Fruit fly (Drosophila melanogaster) whole organism, embryonic: ENCODE results near the gene PGAP1.

Experiments used
- Ada2b ChIP-seq: fragments of 200-800 bp; sonication (Bioruptor generic); IDR thresholded peaks from 2 replicates; pipeline ENCODE4 v1.3.6; 2022; ENCODE audit warnings: missing biosample characterization, missing genetic modification characterization
- Adf1 ChIP-seq: fragments of 200-800 bp; sonication (Bioruptor generic); IDR thresholded peaks from 2 replicates; pipeline ENCODE4 v1.3.6; 2022; ENCODE audit warnings: missing biosample characterization, missing genetic modification characterization
- Bgb ChIP-seq: fragments of 200-800 bp; sonication (Bioruptor generic); IDR thresholded peaks from 2 replicates; pipeline ENCODE4 v1.3.6; 2022; ENCODE audit warnings: missing biosample characterization, missing genetic modification characterization; ENCODE audit not compliant: partially characterized antibody
- CG10147 ChIP-seq: fragments of 200-800 bp; sonication (Bioruptor generic); optimal IDR thresholded peaks from 2 replicates; lab custom pipeline; 2019; ENCODE audit warnings: missing biosample characterization, mild to moderate bottlenecking, missing genetic modification characterization, moderate library complexity
- CG10565 ChIP-seq: fragments of 200-800 bp; sonication (Bioruptor generic); optimal IDR thresholded peaks from 3 replicates; lab custom pipeline; 2016; ENCODE audit warnings: missing biosample characterization, mild to moderate bottlenecking, missing genetic modification characterization
- CG12659 ChIP-seq: fragments of 200-800 bp; sonication (Bioruptor generic); optimal IDR thresholded peaks from 3 replicates; lab custom pipeline; 2017; ENCODE audit warnings: mild to moderate bottlenecking, missing biosample characterization, missing genetic modification reagents, missing genetic modification characterization
- CG13775 ChIP-seq: fragments of 200-800 bp; sonication (Bioruptor generic); optimal IDR thresholded peaks from 3 replicates; lab custom pipeline; 2017; ENCODE audit warnings: missing biosample characterization, mild to moderate bottlenecking, missing genetic modification characterization
- CG15011 ChIP-seq: fragments of 200-800 bp; sonication (Bioruptor generic); optimal IDR thresholded peaks from 3 replicates; lab custom pipeline; 2018; ENCODE audit warnings: missing biosample characterization, mild to moderate bottlenecking, missing genetic modification characterization
- CG15479 ChIP-seq: fragments of 200-800 bp; sonication (Bioruptor generic); optimal IDR thresholded peaks from 3 replicates; lab custom pipeline; 2019; ENCODE audit warnings: missing biosample characterization, mild to moderate bottlenecking, missing genetic modification characterization, moderate library complexity
- CG15514 ChIP-seq: fragments of 200-800 bp; sonication (Bioruptor generic); optimal IDR thresholded peaks from 3 replicates; lab custom pipeline; 2017; ENCODE audit warnings: missing biosample characterization, missing genetic modification characterization, mild to moderate bottlenecking, moderate library complexity, missing genetic modification reagents
- CG17802 ChIP-seq: fragments of 200-800 bp; sonication (Bioruptor generic); optimal IDR thresholded peaks from 2 replicates; lab custom pipeline; 2018; ENCODE audit warnings: missing biosample characterization, mild to moderate bottlenecking, missing genetic modification characterization, moderate library complexity
- CG17829 ChIP-seq: fragments of 200-800 bp; optimal IDR thresholded peaks from 2 replicates; lab custom pipeline; 2019; ENCODE audit warnings: missing biosample characterization, mild to moderate bottlenecking, missing genetic modification characterization, moderate library complexity
- CG2120 ChIP-seq: fragments of 200-800 bp; sonication (Bioruptor generic); optimal IDR thresholded peaks from 3 replicates; lab custom pipeline; 2016; ENCODE audit warnings: missing biosample characterization, missing genetic modification characterization
- CG2202 ChIP-seq: fragments of 200-800 bp; sonication (Bioruptor generic); optimal IDR thresholded peaks from 2 replicates; lab custom pipeline; 2018; ENCODE audit warnings: missing biosample characterization, mild to moderate bottlenecking, missing genetic modification characterization
- CG3163 ChIP-seq: fragments of 200-800 bp; sonication (Bioruptor generic); optimal IDR thresholded peaks from 3 replicates; lab custom pipeline; 2016; ENCODE audit warnings: missing biosample characterization, missing genetic modification characterization
- CG33557 ChIP-seq: fragments of 200-800 bp; sonication (Bioruptor generic); optimal IDR thresholded peaks from 2 replicates; lab custom pipeline; 2019; ENCODE audit warnings: missing biosample characterization, mild to moderate bottlenecking, missing genetic modification characterization, moderate library complexity
- CG34422 ChIP-seq: fragments of 200-800 bp; sonication (Bioruptor generic); IDR thresholded peaks from 3 replicates; pipeline ENCODE4 v1.3.6; 2022; ENCODE audit warnings: missing biosample characterization, missing genetic modification characterization
- CG4424 ChIP-seq: fragments of 200-800 bp; sonication (Bioruptor generic); optimal IDR thresholded peaks from 3 replicates; lab custom pipeline; 2016; ENCODE audit warnings: missing biosample characterization, missing genetic modification characterization
- CG6254 ChIP-seq: fragments of 200-800 bp; sonication (Bioruptor generic); optimal IDR thresholded peaks from 3 replicates; lab custom pipeline; 2017; ENCODE audit warnings: mild to moderate bottlenecking, missing biosample characterization, missing genetic modification reagents, missing genetic modification characterization
- CG6765 ChIP-seq: fragments of 200-800 bp; sonication (Bioruptor generic); optimal IDR thresholded peaks from 3 replicates; lab custom pipeline; 2017; ENCODE audit warnings: missing biosample characterization, mild to moderate bottlenecking, missing genetic modification characterization
- CG8924 ChIP-seq: fragments of 200-800 bp; optimal IDR thresholded peaks from 3 replicates; lab custom pipeline; 2019; ENCODE audit warnings: missing biosample characterization, mild to moderate bottlenecking, missing genetic modification characterization, moderate library complexity
- CG9817 ChIP-seq: fragments of 200-800 bp; sonication (Bioruptor generic); optimal IDR thresholded peaks from 2 replicates; lab custom pipeline; 2018; ENCODE audit warnings: missing biosample characterization, mild to moderate bottlenecking, missing genetic modification characterization, moderate library complexity
- CoRest ChIP-seq: fragments of 200-800 bp; sonication (Bioruptor generic); optimal IDR thresholded peaks from 3 replicates; lab custom pipeline; 2018; ENCODE audit warnings: missing biosample characterization, mild to moderate bottlenecking, missing genetic modification characterization, moderate library complexity
- D19A ChIP-seq: fragments of 200-800 bp; optimal IDR thresholded peaks from 3 replicates; lab custom pipeline; 2019; ENCODE audit warnings: missing biosample characterization, mild to moderate bottlenecking, missing genetic modification characterization, moderate library complexity
- Doc2 ChIP-seq: fragments of 200-800 bp; sonication (Bioruptor generic); IDR thresholded peaks from 2 replicates; pipeline ENCODE4 v1.3.6; 2022; ENCODE audit warnings: missing biosample characterization, missing genetic modification characterization
- Gug ChIP-seq: fragments of 200-800 bp; sonication (Bioruptor generic); IDR thresholded peaks from 4 replicates; pipeline ENCODE4 v1.3.6; 2022; ENCODE audit warnings: missing biosample characterization, missing genetic modification characterization
- HLHmδ ChIP-seq: fragments of 200-800 bp; sonication (Bioruptor generic); optimal IDR thresholded peaks from 2 replicates; lab custom pipeline; 2018; ENCODE audit warnings: missing biosample characterization, mild to moderate bottlenecking, missing genetic modification characterization, moderate library complexity
- HmgD ChIP-seq: fragments of 200-800 bp; sonication (Bioruptor generic); optimal IDR thresholded peaks from 3 replicates; lab custom pipeline; 2016; ENCODE audit warnings: missing biosample characterization, missing genetic modification characterization
- NC2α ChIP-seq: fragments of 200-800 bp; sonication (Bioruptor generic); optimal IDR thresholded peaks from 2 replicates; lab custom pipeline; 2016; ENCODE audit warnings: missing biosample characterization, missing genetic modification characterization
- NK7.1 ChIP-seq: fragments of 200-800 bp; sonication (Bioruptor generic); optimal IDR thresholded peaks from 3 replicates; lab custom pipeline; 2016; ENCODE audit warnings: missing biosample characterization, missing genetic modification characterization
- Optix ChIP-seq: fragments of 200-800 bp; sonication (Bioruptor generic); IDR thresholded peaks from 3 replicates; pipeline ENCODE4 v1.3.6; 2022; ENCODE audit warnings: missing biosample characterization, missing genetic modification characterization
- Scr ChIP-seq: fragments of 200-800 bp; sonication (Bioruptor generic); IDR thresholded peaks from 2 replicates; pipeline ENCODE4 v1.3.6; 2022; ENCODE audit warnings: missing biosample characterization, missing genetic modification characterization; ENCODE audit not compliant: partially characterized antibody
- ab ChIP-seq: fragments of 200-800 bp; sonication (Bioruptor generic); optimal IDR thresholded peaks from 2 replicates; lab custom pipeline; 2016; ENCODE audit warnings: missing biosample characterization, missing genetic modification characterization
- ac ChIP-seq: fragments of 200-800 bp; sonication (Bioruptor generic); optimal IDR thresholded peaks from 3 replicates; lab custom pipeline; 2017; ENCODE audit warnings: missing biosample characterization, mild to moderate bottlenecking, missing genetic modification characterization
- bsh ChIP-seq, 2 experiments: fragments of 200-800 bp; sonication (Bioruptor generic); optimal IDR thresholded peaks; 2 replicates each; lab custom pipeline; 2017 to 2018; ENCODE audit warnings: mild to moderate bottlenecking in 2 of 2, missing biosample characterization in 2 of 2, missing genetic modification characterization in 2 of 2, moderate library complexity in 1 of 2
- btn ChIP-seq: fragments of 200-800 bp; sonication (Bioruptor generic); optimal IDR thresholded peaks from 2 replicates; lab custom pipeline; 2016; ENCODE audit warnings: missing biosample characterization, missing genetic modification characterization
- dmrt99B ChIP-seq: fragments of 200-800 bp; sonication (Bioruptor generic); optimal IDR thresholded peaks from 2 replicates; lab custom pipeline; 2018; ENCODE audit warnings: missing biosample characterization, mild to moderate bottlenecking, missing genetic modification characterization, moderate library complexity
- mam ChIP-seq: fragments of 200-800 bp; sonication (Bioruptor generic); optimal IDR thresholded peaks from 3 replicates; lab custom pipeline; 2016; ENCODE audit warnings: missing biosample characterization, missing genetic modification characterization
- mirr ChIP-seq: fragments of 200-800 bp; sonication (Bioruptor generic); optimal IDR thresholded peaks from 3 replicates; lab custom pipeline; 2018; ENCODE audit warnings: missing biosample characterization, mild to moderate bottlenecking, missing genetic modification characterization
- mld ChIP-seq: fragments of 200-800 bp; sonication (Bioruptor generic); IDR thresholded peaks from 3 replicates; pipeline ENCODE4 v1.3.6; 2022; ENCODE audit warnings: missing biosample characterization, missing genetic modification characterization; ENCODE audit not compliant: partially characterized antibody
- nerfin-1 ChIP-seq: fragments of 200-800 bp; sonication (Bioruptor generic); optimal IDR thresholded peaks from 3 replicates; lab custom pipeline; 2019; ENCODE audit warnings: missing biosample characterization, mild to moderate bottlenecking, missing genetic modification characterization, moderate library complexity
- nerfin-2 ChIP-seq: fragments of 200-800 bp; sonication (Bioruptor generic); IDR thresholded peaks from 2 replicates; pipeline ENCODE4 v1.3.6; 2022; ENCODE audit warnings: missing biosample characterization, missing genetic modification characterization; ENCODE audit not compliant: partially characterized antibody
- nom ChIP-seq: fragments of 200-800 bp; sonication (Bioruptor generic); optimal IDR thresholded peaks from 2 replicates; lab custom pipeline; 2017; ENCODE audit warnings: missing biosample characterization, missing genetic modification characterization, mild to moderate bottlenecking, moderate library complexity, missing genetic modification reagents
- stc ChIP-seq: fragments of 200-800 bp; sonication (Bioruptor generic); IDR thresholded peaks from 2 replicates; pipeline ENCODE4 v1.3.6; 2022; ENCODE audit warnings: missing biosample characterization, missing genetic modification characterization
- sug ChIP-seq: fragments of 200-800 bp; optimal IDR thresholded peaks from 2 replicates; lab custom pipeline; 2019; ENCODE audit warnings: missing biosample characterization, mild to moderate bottlenecking, missing genetic modification characterization, moderate library complexity
- toy ChIP-seq: fragments of 200-800 bp; sonication (Bioruptor generic); IDR thresholded peaks from 2 replicates; pipeline ENCODE4 v1.3.6; 2022; ENCODE audit warnings: missing biosample characterization, missing genetic modification characterization
- tup ChIP-seq: fragments of 200-800 bp; sonication (Bioruptor generic); optimal IDR thresholded peaks from 2 replicates; lab custom pipeline; 2016; ENCODE audit warnings: missing biosample characterization, mild to moderate bottlenecking, missing genetic modification characterization, moderate library complexity
- tx ChIP-seq: fragments of 200-800 bp; sonication (Bioruptor generic); optimal IDR thresholded peaks from 2 replicates; lab custom pipeline; 2016; ENCODE audit warnings: missing biosample characterization, missing genetic modification characterization
- zfh2 ChIP-seq: fragments of 200-800 bp; sonication (Bioruptor generic); optimal IDR thresholded peaks from 2 replicates; lab custom pipeline; 2016; ENCODE audit warnings: missing biosample characterization, missing genetic modification characterization

Gene PGAP1

dm6 chrX:5648437-5648959 is 40.8 kb downstream of the PGAP1 start, which contains the start of gene OtopLa:
TSS of gene OtopLa (minus strand) at chrX:5648487.
- TF ChIP-seq CG8924 (tag; lab: Kevin White, UChicago): peak; percentile 75
- TF ChIP-seq dmrt99B (tag; lab: Kevin White, UChicago): peak; percentile 89
- TF ChIP-seq CG10565: peak; percentile 46
- TF ChIP-seq NC2α: peak; percentile 44
- TF ChIP-seq tup (GFP tag; lab: Kevin White, UChicago): peak; percentile 64
- TF ChIP-seq CG2120 (GFP tag; lab: Kevin White, UChicago): peak; percentile 77
- TF ChIP-seq CG9817 (tag; lab: Kevin White, UChicago): peak; percentile 69
- peak; percentile 77 for TF ChIP-seq CG2202
- TF ChIP-seq bsh (GFP tag; optimal IDR thresholded peaks at IDR 0.05; lab: Kevin White, UChicago): peak; percentile 8 to 90
- TF ChIP-seq Doc2 (GFP tag; lab: Robert Waterston, UW): no peak
- TF ChIP-seq D19A (tag; lab: Kevin White, UChicago): peak; percentile 74
- no peak for TF ChIP-seq nerfin-2 (GFP tag; lab: Robert Waterston, UW)
- TF ChIP-seq mld (GFP tag; lab: Robert Waterston, UW): no peak
- TF ChIP-seq Optix (GFP tag; lab: Robert Waterston, UW): peak; percentile 79
- TF ChIP-seq nom (GFP tag; lab: Kevin White, UChicago): peak; percentile 26
- TF ChIP-seq CG10147 (GFP tag; lab: Kevin White, UChicago): peak; percentile 84
- TF ChIP-seq HLHmδ: no peak
- peak; percentile 71 for TF ChIP-seq btn
- peak; percentile 26 for TF ChIP-seq zfh2
- TF ChIP-seq tx (GFP tag; lab: Kevin White, UChicago): peak; percentile 67
- peak; percentile 88 for TF ChIP-seq CG34422 (GFP tag; lab: Robert Waterston, UW)
- no peak for TF ChIP-seq Scr (GFP tag; lab: Robert Waterston, UW)
- no peak for TF ChIP-seq CG15479 (GFP tag; lab: Kevin White, UChicago)
- peak; percentile 42 for TF ChIP-seq CG33557 (GFP tag; lab: Kevin White, UChicago)
- peak; percentile 78 for TF ChIP-seq CG12659 (GFP tag; lab: Kevin White, UChicago)
- peak; percentile 78 for TF ChIP-seq CG6254 (GFP tag; lab: Kevin White, UChicago)
- TF ChIP-seq mirr (GFP tag; lab: Kevin White, UChicago): no peak
- TF ChIP-seq mam (GFP tag; lab: Kevin White, UChicago): peak; percentile 85
- TF ChIP-seq ac (GFP tag; lab: Kevin White, UChicago): peak; percentile 15
- peak; percentile 73 for TF ChIP-seq CG17802 (tag; lab: Kevin White, UChicago)
- peak; percentile 62 for TF ChIP-seq Adf1 (GFP tag; lab: Robert Waterston, UW)
- TF ChIP-seq Bgb (GFP tag; lab: Robert Waterston, UW): no peak
- TF ChIP-seq CG17829: peak; percentile 72
- TF ChIP-seq Gug: peak; percentile 70; the same call in 3 of the 4 replicates
- peak; percentile 74 for TF ChIP-seq NK7.1 (GFP tag; lab: Kevin White, UChicago)
- TF ChIP-seq CG15514: peak; percentile 65
- TF ChIP-seq ab (GFP tag; lab: Kevin White, UChicago): peak; percentile 31
- peak; percentile 75 for TF ChIP-seq CoRest (tag; lab: Kevin White, UChicago)
- TF ChIP-seq toy (GFP tag; lab: Robert Waterston, UW): peak; percentile 46; the same call in 1 of the 2 replicates
- peak; percentile 40 for TF ChIP-seq CG6765 (GFP tag; lab: Kevin White, UChicago)
- TF ChIP-seq CG3163: peak; percentile 61
- peak; percentile 45 for TF ChIP-seq sug (tag; lab: Kevin White, UChicago)
- peak; percentile 85 for TF ChIP-seq stc (GFP tag; lab: Robert Waterston, UW)
- peak; percentile 84 for TF ChIP-seq CG4424 (GFP tag; lab: Kevin White, UChicago)
- TF ChIP-seq Ada2b: peak; percentile 88
- peak; percentile 61 for TF ChIP-seq CG15011 (GFP tag; lab: Kevin White, UChicago)
- peak; percentile 33 for TF ChIP-seq HmgD (GFP tag; lab: Kevin White, UChicago)
- peak; percentile 65 for TF ChIP-seq CG13775 (GFP tag; lab: Kevin White, UChicago)
- TF ChIP-seq nerfin-1 (tag; lab: Kevin White, UChicago): peak; percentile 74
